Fruit fly (Drosophila melanogaster) whole organism, prepupa: Measurements from ENCODE around the gene Esp.
A peak's percentile ranks its signal among the peaks of the same experiment; 100 is the strongest.

Experiments used
- CG10631 ChIP-seq: fragments of 200-800 bp; sonication (Bioruptor generic); optimal IDR thresholded peaks from 2 replicates; lab custom pipeline; 2016; ENCODE audit warnings: missing biosample characterization, missing genetic modification characterization
- CG10669 ChIP-seq: fragments of 200-800 bp; sonication (Bioruptor generic); optimal IDR thresholded peaks from 3 replicates; lab custom pipeline; 2018; ENCODE audit warnings: missing biosample characterization, mild to moderate bottlenecking, missing genetic modification characterization, moderate library complexity
- CG11902 ChIP-seq: fragments of 200-800 bp; sonication (Bioruptor generic); optimal IDR thresholded peaks from 3 replicates; lab custom pipeline; 2016; ENCODE audit warnings: missing biosample characterization, missing genetic modification characterization
- CG15336 ChIP-seq: fragments of 200-800 bp; sonication (Bioruptor generic); IDR thresholded peaks from 2 replicates; pipeline ENCODE4 v1.3.6; 2022; ENCODE audit warnings: missing biosample characterization, missing genetic modification characterization
- CG16779 ChIP-seq: fragments of 200-800 bp; sonication (Bioruptor generic); optimal IDR thresholded peaks from 3 replicates; lab custom pipeline; 2017; ENCODE audit warnings: missing biosample characterization, mild to moderate bottlenecking, missing genetic modification characterization
- CG3032 ChIP-seq: fragments of 200-800 bp; optimal IDR thresholded peaks from 2 replicates; lab custom pipeline; 2019; ENCODE audit warnings: missing biosample characterization, mild to moderate bottlenecking, missing genetic modification characterization, moderate library complexity
- CG31627 ChIP-seq: fragments of 200-800 bp; sonication (Bioruptor generic); optimal IDR thresholded peaks from 3 replicates; lab custom pipeline; 2016; ENCODE audit warnings: missing biosample characterization, missing genetic modification characterization
- CG32006 ChIP-seq: fragments of 200-800 bp; sonication (Bioruptor generic); optimal IDR thresholded peaks from 3 replicates; lab custom pipeline; 2017; ENCODE audit warnings: missing biosample characterization, mild to moderate bottlenecking, missing genetic modification characterization
- CG34406 ChIP-seq: fragments of 200-800 bp; sonication (Bioruptor generic); optimal IDR thresholded peaks from 3 replicates; lab custom pipeline; 2016; ENCODE audit warnings: missing biosample characterization, missing genetic modification characterization
- CG3919 ChIP-seq: fragments of 200-800 bp; sonication (Bioruptor generic); optimal IDR thresholded peaks from 3 replicates; lab custom pipeline; 2016; ENCODE audit warnings: missing biosample characterization, missing genetic modification characterization
- CG4318 ChIP-seq: fragments of 200-800 bp; sonication (Bioruptor generic); optimal IDR thresholded peaks from 3 replicates; lab custom pipeline; 2017; ENCODE audit warnings: missing biosample characterization, mild to moderate bottlenecking, missing genetic modification characterization
- CG6163 ChIP-seq: fragments of 200-800 bp; sonication (Bioruptor generic); IDR thresholded peaks from 3 replicates; pipeline ENCODE4 v1.3.6; 2022; ENCODE audit warnings: missing biosample characterization, missing genetic modification characterization
- CG6276 ChIP-seq: fragments of 200-800 bp; sonication (Bioruptor generic); optimal IDR thresholded peaks from 2 replicates; lab custom pipeline; 2017; ENCODE audit warnings: missing biosample characterization, mild to moderate bottlenecking, missing genetic modification characterization
- CG6808 ChIP-seq: fragments of 200-800 bp; sonication (Bioruptor generic); optimal IDR thresholded peaks from 3 replicates; lab custom pipeline; 2017; ENCODE audit warnings: missing biosample characterization, missing genetic modification characterization, mild to moderate bottlenecking, moderate library complexity, missing genetic modification reagents
- CG6854 ChIP-seq: fragments of 200-800 bp; sonication (Bioruptor generic); optimal IDR thresholded peaks from 2 replicates; lab custom pipeline; 2017; ENCODE audit warnings: missing biosample characterization, mild to moderate bottlenecking, missing genetic modification characterization
- CG7368 ChIP-seq: fragments of 200-800 bp; sonication (Bioruptor generic); optimal IDR thresholded peaks from 3 replicates; lab custom pipeline; 2016; ENCODE audit warnings: missing biosample characterization, missing genetic modification characterization
- CG8119 ChIP-seq: fragments of 200-800 bp; sonication (Bioruptor generic); IDR thresholded peaks from 3 replicates; pipeline ENCODE4 v1.3.6; 2022; ENCODE audit warnings: missing biosample characterization, missing genetic modification characterization
- CG8632 ChIP-seq: fragments of 200-800 bp; sonication (Bioruptor generic); optimal IDR thresholded peaks from 3 replicates; lab custom pipeline; 2016; ENCODE audit warnings: missing biosample characterization, missing genetic modification characterization
- CG9139 ChIP-seq: fragments of 200-800 bp; sonication (Bioruptor generic); optimal IDR thresholded peaks from 3 replicates; lab custom pipeline; 2017; ENCODE audit warnings: missing biosample characterization, mild to moderate bottlenecking, missing genetic modification characterization
- Eip75B ChIP-seq: fragments of 200-800 bp; sonication (Bioruptor generic); optimal IDR thresholded peaks from 3 replicates; lab custom pipeline; 2016; ENCODE audit warnings: missing biosample characterization, missing genetic modification characterization
- Eip78C ChIP-seq: fragments of 200-800 bp; sonication (Bioruptor generic); peaks from one replicate; lab custom pipeline; 2016; ENCODE audit warnings: missing biosample characterization, missing genetic modification characterization
- Eip93F ChIP-seq: fragments of 200-800 bp; sonication (Bioruptor generic); optimal IDR thresholded peaks from 2 replicates; lab custom pipeline; 2016; ENCODE audit warnings: missing biosample characterization, mild to moderate bottlenecking, missing genetic modification characterization
- Ets21C ChIP-seq: fragments of 200-800 bp; sonication (Bioruptor generic); optimal IDR thresholded peaks from 3 replicates; lab custom pipeline; 2016; ENCODE audit warnings: missing biosample characterization, missing genetic modification characterization
- Ets96B ChIP-seq: fragments of 200-800 bp; optimal IDR thresholded peaks from 2 replicates; lab custom pipeline; 2019; ENCODE audit warnings: missing biosample characterization, mild to moderate bottlenecking, missing genetic modification characterization, moderate library complexity
- Hr38 ChIP-seq: sonication (Bioruptor generic); optimal IDR thresholded peaks from 2 replicates; lab custom pipeline; 2016; ENCODE audit warnings: missing biosample characterization, missing genetic modification characterization
- Met ChIP-seq: fragments of 200-800 bp; sonication (Bioruptor generic); optimal IDR thresholded peaks from 3 replicates; lab custom pipeline; 2016; ENCODE audit warnings: missing biosample characterization, missing genetic modification characterization
- OdsH ChIP-seq: fragments of 200-800 bp; sonication (Bioruptor generic); optimal IDR thresholded peaks from 3 replicates; lab custom pipeline; 2016; ENCODE audit warnings: missing biosample characterization, missing genetic modification characterization
- Sox14 ChIP-seq: fragments of 200-800 bp; sonication (Bioruptor generic); optimal IDR thresholded peaks from 3 replicates; lab custom pipeline; 2016; ENCODE audit warnings: missing biosample characterization, missing genetic modification characterization
- Sox15 ChIP-seq: fragments of 200-800 bp; sonication (Bioruptor generic); optimal IDR thresholded peaks from 3 replicates; lab custom pipeline; 2016; ENCODE audit warnings: missing biosample characterization, missing genetic modification characterization
- achi ChIP-seq: fragments of 200-800 bp; sonication (Bioruptor generic); optimal IDR thresholded peaks from 3 replicates; lab custom pipeline; 2016; ENCODE audit warnings: missing biosample characterization, missing genetic modification characterization
- acj6 ChIP-seq: fragments of 200-800 bp; sonication (Bioruptor generic); optimal IDR thresholded peaks from 3 replicates; lab custom pipeline; 2016; ENCODE audit warnings: missing biosample characterization, missing genetic modification characterization
- dsx ChIP-seq: fragments of 200-800 bp; optimal IDR thresholded peaks from 3 replicates; lab custom pipeline; 2019; ENCODE audit warnings: missing biosample characterization, mild to moderate bottlenecking, missing genetic modification characterization, moderate library complexity; ENCODE audit not compliant: poor library complexity, severe bottlenecking
- esn ChIP-seq: fragments of 200-800 bp; sonication (Bioruptor generic); optimal IDR thresholded peaks from 2 replicates; lab custom pipeline; 2016; ENCODE audit warnings: missing biosample characterization, mild to moderate bottlenecking, missing genetic modification characterization, moderate library complexity
- fkh ChIP-seq: fragments of 200-800 bp; sonication (Bioruptor generic); optimal IDR thresholded peaks from 3 replicates; lab custom pipeline; 2017; ENCODE audit warnings: missing biosample characterization, mild to moderate bottlenecking, missing genetic modification characterization, moderate library complexity
- lz ChIP-seq: fragments of 200-800 bp; sonication (Bioruptor generic); optimal IDR thresholded peaks from 3 replicates; lab custom pipeline; 2016; ENCODE audit warnings: missing biosample characterization, missing genetic modification characterization
- net ChIP-seq: fragments of 200-800 bp; sonication (Bioruptor generic); optimal IDR thresholded peaks from 3 replicates; lab custom pipeline; 2016; ENCODE audit warnings: missing biosample characterization, missing genetic modification characterization
- pdm3 ChIP-seq: fragments of 200-800 bp; sonication (Bioruptor generic); optimal IDR thresholded peaks from 3 replicates; lab custom pipeline; 2016; ENCODE audit warnings: missing biosample characterization, missing genetic modification characterization
- salr ChIP-seq, 2 experiments: fragments of 200-800 bp; sonication (Bioruptor generic); optimal IDR thresholded peaks; 3 replicates each; lab custom pipeline; 2016 to 2018; ENCODE audit warnings: missing biosample characterization in 2 of 2, missing genetic modification characterization in 2 of 2, mild to moderate bottlenecking in 1 of 2
- topi ChIP-seq: fragments of 200-800 bp; sonication (Bioruptor generic); optimal IDR thresholded peaks from 3 replicates; lab custom pipeline; 2016; ENCODE audit warnings: missing biosample characterization, missing genetic modification characterization
- vri ChIP-seq: fragments of 200-800 bp; sonication (Bioruptor generic); optimal IDR thresholded peaks from 3 replicates; lab custom pipeline; 2016; ENCODE audit warnings: missing biosample characterization, mild to moderate bottlenecking, missing genetic modification characterization

Gene Esp

dm6 chr3R:24810844-24811625 is 30.7 kb upstream of the Esp start (continued):
- TF ChIP-seq Hr38 (peak; percentile 30), Ets21C (GFP tag; lab: Kevin White, UChicago) (peak; percentile 72), CG11902 (GFP tag; lab: Kevin White, UChicago) (peak; percentile 53), dsx (GFP tag; lab: Kevin White, UChicago) (peak; percentile 86), CG9139 (GFP tag; lab: Kevin White, UChicago) (no peak), achi (GFP tag; lab: Kevin White, UChicago) (peak; percentile 87), salr (GFP tag; optimal IDR thresholded peaks at IDR 0.05; lab: Kevin White, UChicago) (peak in 1 of 2 experiments; percentile 91), Sox14 (GFP tag; lab: Kevin White, UChicago) (peak; percentile 94), CG6276 (GFP tag; lab: Kevin White, UChicago) (peak; percentile 85)

dm6 chr3R:24812394-24812793 is 29.3 kb upstream of the Esp start:
- no peak for TF ChIP-seq CG6808 (GFP tag; lab: Kevin White, UChicago)
- TF ChIP-seq, all 60 proteins: peak for 0

- TF ChIP-seq CG6163 (GFP tag; lab: Robert Waterston, UW) (0 out of 3 replicates have a peak, but pooled peaks have one; percentile 10), Eip78C (GFP tag; lab: Kevin White, UChicago) (peak; percentile 49), fkh (GFP tag; lab: Kevin White, UChicago) (peak; percentile 55), CG6808 (GFP tag; lab: Kevin White, UChicago) (no peak)
Observed at dm6 chr3R:24812987-24813636, 28.6 kb upstream of the Esp start.

dm6 chr3R:24813637-24814301 is 28.0 kb upstream of the Esp start, which contains the start of the genes lili and CG34150:
Gene lili, minus strand, starts transcription at chr3R:24814012.
Gene CG34150, plus strand, starts transcription at chr3R:24814262.
- TF ChIP-seq Eip78C (GFP tag; lab: Kevin White, UChicago) (peak; percentile 90), CG6808 (GFP tag; lab: Kevin White, UChicago) (no peak), dsx (GFP tag; lab: Kevin White, UChicago) (peak; percentile 45), acj6 (GFP tag; lab: Kevin White, UChicago) (no peak), Eip75B (GFP tag; lab: Kevin White, UChicago) (no peak), CG4318 (GFP tag; lab: Kevin White, UChicago) (no peak), pdm3 (GFP tag; lab: Kevin White, UChicago) (no peak), achi (GFP tag; lab: Kevin White, UChicago) (peak; percentile 82), OdsH (no peak), topi (GFP tag; lab: Kevin White, UChicago) (peak; percentile 64), CG6163 (GFP tag; lab: Robert Waterston, UW) (peak; percentile 38; the same call in 1 of the 3 replicates), CG7368 (peak; percentile 40), Ets96B (peak; percentile 22), Sox15 (GFP tag; lab: Kevin White, UChicago) (peak; percentile 51), lz (GFP tag; lab: Kevin White, UChicago) (peak; percentile 69), Eip93F (peak; percentile 20), net (GFP tag; lab: Kevin White, UChicago) (no peak), CG10669 (GFP tag; lab: Kevin White, UChicago) (no peak), CG32006 (GFP tag; lab: Kevin White, UChicago) (no peak), CG15336 (GFP tag; lab: Robert Waterston, UW) (peak; percentile 32; the same call in 1 of the 2 replicates), salr (GFP tag; optimal IDR thresholded peaks at IDR 0.05; lab: Kevin White, UChicago) (no peak), CG31627 (GFP tag; lab: Kevin White, UChicago) (peak; percentile 83), Met (GFP tag; lab: Kevin White, UChicago) (no peak), CG6276 (GFP tag; lab: Kevin White, UChicago) (no peak), CG8119 (GFP tag; lab: Robert Waterston, UW) (peak; percentile 31; the same call in 1 of the 3 replicates), CG3919 (GFP tag; lab: Kevin White, UChicago) (no peak), CG16779 (tag; lab: Kevin White, UChicago) (no peak), CG3032 (tag; lab: Kevin White, UChicago) (peak; percentile 64), CG9139 (GFP tag; lab: Kevin White, UChicago) (no peak), CG34406 (GFP tag; lab: Kevin White, UChicago) (no peak), CG6854 (GFP tag; lab: Kevin White, UChicago) (peak; percentile 53), vri (GFP tag; lab: Kevin White, UChicago) (no peak), esn (peak; percentile 78), CG10631 (GFP tag; lab: Kevin White, UChicago) (no peak), CG8632 (GFP tag; lab: Kevin White, UChicago) (no peak)
